Fruit fly (Drosophila melanogaster) whole organism, embryonic: Measurements from ENCODE around the gene mRpL16.
A peak's percentile ranks its signal among the peaks of the same experiment; 100 is the strongest.

ENCODE experiments used
- Antp ChIP-seq: fragments of 200-800 bp; sonication (Bioruptor generic); optimal IDR thresholded peaks from 3 replicates; lab custom pipeline; 2016; ENCODE audit warnings: missing biosample characterization, missing genetic modification characterization
- CG10543 ChIP-seq: fragments of 200-800 bp; sonication (Bioruptor generic); optimal IDR thresholded peaks from 3 replicates; lab custom pipeline; 2017; ENCODE audit warnings: missing biosample characterization, mild to moderate bottlenecking, missing genetic modification characterization, moderate library complexity
- CG13123 ChIP-seq: fragments of 200-800 bp; sonication (Bioruptor generic); optimal IDR thresholded peaks from 2 replicates; lab custom pipeline; 2016; ENCODE audit warnings: missing biosample characterization, missing genetic modification characterization
- CG13287 ChIP-seq: fragments of 200-800 bp; sonication (Bioruptor generic); IDR thresholded peaks from 2 replicates; pipeline ENCODE4 v1.3.6; 2022; ENCODE audit warnings: missing biosample characterization, missing genetic modification characterization; ENCODE audit not compliant: partially characterized antibody
- CG16863 ChIP-seq: fragments of 200-800 bp; sonication (Bioruptor generic); optimal IDR thresholded peaks from 3 replicates; lab custom pipeline; 2016; ENCODE audit warnings: missing biosample characterization, missing genetic modification characterization
- CG17361 ChIP-seq: fragments of 200-800 bp; sonication (Bioruptor generic); IDR thresholded peaks from 3 replicates; pipeline ENCODE4 v1.3.6; 2022; ENCODE audit warnings: missing biosample characterization, missing genetic modification characterization
- CG17385 ChIP-seq: fragments of 200-800 bp; sonication (Bioruptor generic); optimal IDR thresholded peaks from 3 replicates; lab custom pipeline; 2018; ENCODE audit warnings: missing biosample characterization, mild to moderate bottlenecking, missing genetic modification characterization
- CG17912 ChIP-seq: fragments of 200-800 bp; sonication (Bioruptor generic); optimal IDR thresholded peaks from 2 replicates; lab custom pipeline; 2018; ENCODE audit warnings: missing biosample characterization, mild to moderate bottlenecking, missing genetic modification characterization
- CG18011 ChIP-seq: fragments of 200-800 bp; sonication (Bioruptor generic); optimal IDR thresholded peaks from 2 replicates; lab custom pipeline; 2017; ENCODE audit warnings: missing biosample characterization, missing genetic modification characterization, mild to moderate bottlenecking, moderate library complexity, missing genotype
- CG18764 ChIP-seq: fragments of 200-800 bp; sonication (Bioruptor generic); optimal IDR thresholded peaks from 3 replicates; lab custom pipeline; 2016; ENCODE audit warnings: missing biosample characterization, missing genetic modification characterization
- CG2199 ChIP-seq: fragments of 200-800 bp; sonication (Bioruptor generic); IDR thresholded peaks from 3 replicates; pipeline ENCODE4 v1.3.6; 2022; ENCODE audit warnings: missing biosample characterization, missing genetic modification characterization
- CG2678 ChIP-seq: fragments of 200-800 bp; sonication (Bioruptor generic); optimal IDR thresholded peaks from 3 replicates; lab custom pipeline; 2019; ENCODE audit warnings: missing biosample characterization, mild to moderate bottlenecking, missing genetic modification characterization, moderate library complexity
- CG2875 ChIP-seq: fragments of 200-800 bp; sonication (Bioruptor generic); optimal IDR thresholded peaks from 2 replicates; lab custom pipeline; 2017; ENCODE audit warnings: missing biosample characterization, mild to moderate bottlenecking, missing genetic modification characterization, missing genetic modification reagents
- CG31441 ChIP-seq: fragments of 200-800 bp; sonication (Bioruptor generic); IDR thresholded peaks from 2 replicates; pipeline ENCODE4 v1.3.6; 2022; ENCODE audit warnings: missing biosample characterization, missing genetic modification characterization
- CG3163 ChIP-seq: fragments of 200-800 bp; sonication (Bioruptor generic); optimal IDR thresholded peaks from 3 replicates; lab custom pipeline; 2016; ENCODE audit warnings: missing biosample characterization, missing genetic modification characterization
- CG32772 ChIP-seq: fragments of 200-800 bp; sonication (Bioruptor generic); IDR thresholded peaks from 2 replicates; pipeline ENCODE4 v1.3.6; 2022; ENCODE audit warnings: missing biosample characterization, missing genetic modification characterization
- CG3281 ChIP-seq: fragments of 200-800 bp; sonication (Bioruptor generic); optimal IDR thresholded peaks from 3 replicates; lab custom pipeline; 2017; ENCODE audit warnings: missing biosample characterization, mild to moderate bottlenecking, missing genetic modification characterization
- CG4360 ChIP-seq: fragments of 200-800 bp; sonication (Bioruptor generic); IDR thresholded peaks from 2 replicates; pipeline ENCODE4 v1.3.6; 2022; ENCODE audit warnings: missing biosample characterization, missing genetic modification characterization
- CG4707 ChIP-seq: fragments of 200-800 bp; sonication (Bioruptor generic); optimal IDR thresholded peaks from 2 replicates; lab custom pipeline; 2018; ENCODE audit warnings: missing biosample characterization, mild to moderate bottlenecking, missing genetic modification characterization, moderate library complexity
- CG6854 ChIP-seq: fragments of 200-800 bp; sonication (Bioruptor generic); optimal IDR thresholded peaks from 3 replicates; lab custom pipeline; 2017; ENCODE audit warnings: missing biosample characterization, mild to moderate bottlenecking, missing genetic modification characterization
- CG7372 ChIP-seq: fragments of 200-800 bp; sonication (Bioruptor generic); IDR thresholded peaks from 2 replicates; pipeline ENCODE4 v1.3.6; 2022; ENCODE audit warnings: missing biosample characterization, missing genetic modification characterization
- CG7963 ChIP-seq: fragments of 200-800 bp; sonication (Bioruptor generic); IDR thresholded peaks from 3 replicates; pipeline ENCODE4 v1.3.6; 2022; ENCODE audit warnings: missing biosample characterization, missing genetic modification characterization; ENCODE audit not compliant: partially characterized antibody
- Dad ChIP-seq: fragments of 200-800 bp; sonication (Bioruptor generic); optimal IDR thresholded peaks from 3 replicates; lab custom pipeline; 2016; ENCODE audit warnings: missing biosample characterization, missing genetic modification characterization
- Dek ChIP-seq: fragments of 200-800 bp; sonication (Bioruptor generic); optimal IDR thresholded peaks from 3 replicates; lab custom pipeline; 2019; ENCODE audit warnings: missing biosample characterization, mild to moderate bottlenecking, missing genetic modification characterization, moderate library complexity
- Hr39 ChIP-seq: fragments of >200 bp; optimal IDR thresholded peaks from 2 replicates; lab custom pipeline; 2017
- Nf-YA ChIP-seq: fragments of 200-800 bp; sonication (Bioruptor generic); IDR thresholded peaks from 2 replicates; pipeline ENCODE4 v1.3.6; 2022; ENCODE audit warnings: missing biosample characterization, missing genetic modification characterization
- Oaz ChIP-seq: fragments of 200-800 bp; sonication (Bioruptor generic); IDR thresholded peaks from 2 replicates; pipeline ENCODE4 v1.3.6; 2022; ENCODE audit warnings: missing biosample characterization, missing genetic modification characterization
- PHDP ChIP-seq: fragments of 200-800 bp; sonication (Bioruptor generic); optimal IDR thresholded peaks from 3 replicates; lab custom pipeline; 2018; ENCODE audit warnings: missing biosample characterization, mild to moderate bottlenecking, missing genetic modification characterization, moderate library complexity
- Sry-β ChIP-seq: fragments of 200-800 bp; sonication (Bioruptor generic); optimal IDR thresholded peaks from 2 replicates; lab custom pipeline; 2018; ENCODE audit warnings: missing biosample characterization, mild to moderate bottlenecking, missing genetic modification characterization, moderate library complexity
- Trl ChIP-seq, 3 experiments: fragments of >200 bp in 2 of 3; fragments of 200-800 bp in 1 of 3; sonication (Bioruptor generic) in 1 of 3; optimal IDR thresholded peaks; 2 replicates in 1 of 3; 3 replicates in 2 of 3; lab custom pipeline; 2016 to 2017; ENCODE audit warnings: missing biosample characterization in 1 of 3, missing genetic modification characterization in 1 of 3
- ac ChIP-seq: fragments of 200-800 bp; sonication (Bioruptor generic); optimal IDR thresholded peaks from 3 replicates; lab custom pipeline; 2017; ENCODE audit warnings: missing biosample characterization, mild to moderate bottlenecking, missing genetic modification characterization
- amos ChIP-seq: fragments of 200-800 bp; sonication (Bioruptor generic); IDR thresholded peaks from 2 replicates; pipeline ENCODE4 v1.3.6; 2022; ENCODE audit warnings: missing biosample characterization, missing genetic modification characterization; ENCODE audit not compliant: partially characterized antibody
- br ChIP-seq: fragments of >200 bp; optimal IDR thresholded peaks from 2 replicates; lab custom pipeline; 2017
- btn ChIP-seq: fragments of 200-800 bp; sonication (Bioruptor generic); optimal IDR thresholded peaks from 2 replicates; lab custom pipeline; 2016; ENCODE audit warnings: missing biosample characterization, missing genetic modification characterization
- cato ChIP-seq: fragments of 200-800 bp; sonication (Bioruptor generic); optimal IDR thresholded peaks from 2 replicates; lab custom pipeline; 2016; ENCODE audit warnings: missing biosample characterization, missing genetic modification characterization, borderline replicate concordance
- crol ChIP-seq: fragments of 200-800 bp; sonication (Bioruptor generic); IDR thresholded peaks from 2 replicates; pipeline ENCODE4 v1.3.6; 2022; ENCODE audit warnings: missing biosample characterization, missing genetic modification characterization
- exex ChIP-seq: fragments of 200-800 bp; sonication (Bioruptor generic); optimal IDR thresholded peaks from 4 replicates; lab custom pipeline; 2018; ENCODE audit warnings: missing biosample characterization, mild to moderate bottlenecking, missing genetic modification characterization, moderate library complexity
- gcm2 ChIP-seq: fragments of 200-800 bp; sonication (Bioruptor generic); optimal IDR thresholded peaks from 2 replicates; lab custom pipeline; 2016; ENCODE audit warnings: missing biosample characterization, missing genetic modification characterization
- ind ChIP-seq: fragments of 200-800 bp; sonication (Bioruptor generic); optimal IDR thresholded peaks from 3 replicates; lab custom pipeline; 2016; ENCODE audit warnings: missing biosample characterization, missing genetic modification characterization
- jing ChIP-seq: fragments of 200-800 bp; sonication (Bioruptor generic); optimal IDR thresholded peaks from 2 replicates; lab custom pipeline; 2018; ENCODE audit warnings: missing biosample characterization, mild to moderate bottlenecking, missing genetic modification characterization
- jumu ChIP-seq: fragments of 200-800 bp; sonication (Bioruptor generic); optimal IDR thresholded peaks from 3 replicates; lab custom pipeline; 2016; ENCODE audit warnings: missing biosample characterization, missing genetic modification characterization
- nerfin-1 ChIP-seq: fragments of 200-800 bp; sonication (Bioruptor generic); optimal IDR thresholded peaks from 3 replicates; lab custom pipeline; 2019; ENCODE audit warnings: missing biosample characterization, mild to moderate bottlenecking, missing genetic modification characterization, moderate library complexity
- nmo ChIP-seq: fragments of 200-800 bp; sonication (Bioruptor generic); optimal IDR thresholded peaks from 2 replicates; lab custom pipeline; 2018; ENCODE audit warnings: missing biosample characterization, mild to moderate bottlenecking, missing genetic modification characterization, moderate library complexity
- odd ChIP-seq: fragments of 200-800 bp; sonication (Bioruptor generic); optimal IDR thresholded peaks from 2 replicates; lab custom pipeline; 2017; ENCODE audit warnings: missing biosample characterization, mild to moderate bottlenecking, missing genetic modification characterization
- org-1 ChIP-seq: fragments of 200-800 bp; sonication (Bioruptor generic); optimal IDR thresholded peaks from 2 replicates; lab custom pipeline; 2017; ENCODE audit warnings: missing biosample characterization, missing genetic modification characterization
- run ChIP-seq: fragments of 200-800 bp; sonication (Bioruptor generic); optimal IDR thresholded peaks from 3 replicates; lab custom pipeline; 2018; ENCODE audit warnings: missing biosample characterization, mild to moderate bottlenecking, missing genetic modification characterization
- sc ChIP-seq, 3 experiments: fragments of >200 bp in 2 of 3; fragments of 200-800 bp in 1 of 3; sonication (Bioruptor generic) in 1 of 3; optimal IDR thresholded peaks; 2 replicates in 2 of 3; 3 replicates in 1 of 3; lab custom pipeline; 2017; ENCODE audit warnings: mild to moderate bottlenecking in 1 of 3, missing biosample characterization in 1 of 3, missing genetic modification characterization in 1 of 3, missing genetic modification reagents in 1 of 3
- seq ChIP-seq: fragments of 200-800 bp; sonication (Bioruptor generic); IDR thresholded peaks from 2 replicates; pipeline ENCODE4 v1.3.6; 2022; ENCODE audit warnings: missing biosample characterization, missing genetic modification characterization
- sisA ChIP-seq: fragments of 200-800 bp; sonication (Bioruptor generic); IDR thresholded peaks from 2 replicates; pipeline ENCODE4 v1.3.6; 2022; ENCODE audit warnings: missing biosample characterization, missing genetic modification characterization
- stwl ChIP-seq: fragments of 200-800 bp; sonication (Bioruptor generic); optimal IDR thresholded peaks from 3 replicates; lab custom pipeline; 2018; ENCODE audit warnings: missing biosample characterization, mild to moderate bottlenecking, missing genetic modification characterization, moderate library complexity
- tin ChIP-seq: fragments of 200-800 bp; sonication (Bioruptor generic); optimal IDR thresholded peaks from 3 replicates; lab custom pipeline; 2016; ENCODE audit warnings: missing biosample characterization, missing genetic modification characterization

mRpL16 gene

dm6 chrX:1854070-1854469 lies 36.0 kb upstream of the mRpL16 start (continued):
- TF ChIP-seq Oaz (no peak), CG17912 (no peak), nerfin-1 (tag; lab: Kevin White, UChicago) (no peak), org-1 (GFP tag; lab: Kevin White, UChicago) (peak; percentile 76), crol (GFP tag; lab: Robert Waterston, UW) (no peak), Trl (optimal IDR thresholded peaks at IDR 0.05; lab: Kevin White, UChicago) (no peak), Trl (GFP tag; optimal IDR thresholded peaks at IDR 0.05; lab: Kevin White, UChicago) (peak; percentile 80), exex (tag; lab: Kevin White, UChicago) (peak; percentile 49), seq (GFP tag; lab: Robert Waterston, UW) (peak; percentile 88), CG17361 (no peak), CG2678 (tag; lab: Kevin White, UChicago) (peak; percentile 79), CG7963 (GFP tag; lab: Robert Waterston, UW) (no peak), CG2875 (GFP tag; lab: Kevin White, UChicago) (peak; percentile 52), CG31441 (GFP tag; lab: Robert Waterston, UW) (no peak), Dad (GFP tag; lab: Kevin White, UChicago) (peak; percentile 15), CG2199 (GFP tag; lab: Robert Waterston, UW) (no peak), CG18011 (GFP tag; lab: Kevin White, UChicago) (peak; percentile 43), odd (GFP tag; lab: Kevin White, UChicago) (peak; percentile 68), CG16863 (GFP tag; lab: Kevin White, UChicago) (no peak), sc (optimal IDR thresholded peaks at IDR 0.05; lab: Kevin White, UChicago) (no peak), sc (GFP tag; optimal IDR thresholded peaks at IDR 0.05; lab: Kevin White, UChicago) (no peak), cato (GFP tag; lab: Kevin White, UChicago) (no peak), stwl (tag; lab: Kevin White, UChicago) (no peak), CG13123 (GFP tag; lab: Kevin White, UChicago) (peak; percentile 40), CG6854 (GFP tag; lab: Kevin White, UChicago) (peak; percentile 89), Sry-β (GFP tag; lab: Kevin White, UChicago) (no peak), CG4707 (GFP tag; lab: Kevin White, UChicago) (no peak), ac (GFP tag; lab: Kevin White, UChicago) (no peak), nmo (GFP tag; lab: Kevin White, UChicago) (no peak), Antp (GFP tag; lab: Kevin White, UChicago) (peak; percentile 46), CG13287 (GFP tag; lab: Robert Waterston, UW) (no peak), ind (GFP tag; lab: Kevin White, UChicago) (peak; percentile 10), CG3163 (GFP tag; lab: Kevin White, UChicago) (peak; percentile 46), sisA (no peak), gcm2 (peak; percentile 48), Hr39 (no peak), run (peak; percentile 17), CG4360 (GFP tag; lab: Robert Waterston, UW) (no peak), CG32772 (GFP tag; lab: Robert Waterston, UW) (0 out of 2 replicates have a peak, but pooled peaks have one; percentile 21), CG10543 (GFP tag; lab: Kevin White, UChicago) (peak; percentile 93), CG17385 (GFP tag; lab: Kevin White, UChicago) (peak; percentile 56), Nf-YA (peak; percentile 74), jumu (peak; percentile 51), Dek (tag; lab: Kevin White, UChicago) (peak; percentile 77), amos (GFP tag; lab: Robert Waterston, UW) (no peak), jing (no peak), btn (GFP tag; lab: Kevin White, UChicago) (peak; percentile 21), PHDP (peak; percentile 58), br (lab: Kevin White, UChicago) (no peak), tin (GFP tag; lab: Kevin White, UChicago) (no peak), CG3281 (GFP tag; lab: Kevin White, UChicago) (peak; percentile 86), CG7372 (0 out of 2 replicates have a peak, but pooled peaks have one; percentile 14), CG18764 (GFP tag; lab: Kevin White, UChicago) (peak; percentile 38)
